Worm (Caenorhabditis elegans) whole organism, young adult: ENCODE measurements around the gene dpf-7.

Source experiments
- B0336.3 ChIP-seq: fragments of 200-800 bp; sonication (Bioruptor generic); IDR thresholded peaks from 2 replicates; pipeline ENCODE4 v1.3.6; 2022; ENCODE audit warnings: missing genetic modification characterization, missing compliant biosample characterization
- C06A6.2 ChIP-seq: fragments of 200-800 bp; sonication (Bioruptor generic); conservative IDR thresholded peaks from 2 replicates; pipeline ENCODE4 v1.3.6; 2022; ENCODE audit warnings: missing genetic modification characterization, missing compliant biosample characterization
- D2030.7 ChIP-seq: fragments of 200-800 bp; sonication (Bioruptor generic); IDR thresholded peaks from 2 replicates; pipeline ENCODE4 v1.3.6; 2022; ENCODE audit warnings: missing genetic modification reagents, missing genetic modification characterization, missing compliant biosample characterization
- F23B12.7 ChIP-seq: sonication (generic microtip); optimal IDR thresholded peaks from 2 replicates; lab custom pipeline; 2017; ENCODE audit warnings: missing genetic modification characterization, mild to moderate bottlenecking, missing compliant biosample characterization, antibody characterized with exemption, moderate library complexity; ENCODE audit not compliant: insufficient read depth
- Y53F4B.3 ChIP-seq: fragments of 200-800 bp; sonication (Bioruptor generic); IDR thresholded peaks from 2 replicates; pipeline ENCODE4 v1.3.6; 2022; ENCODE audit warnings: missing genetic modification reagents, missing genetic modification characterization, missing compliant biosample characterization
- Y79H2A.3 ChIP-seq: fragments of 200-800 bp; sonication (Bioruptor generic); conservative IDR thresholded peaks from 2 replicates; pipeline ENCODE4 v1.3.6; 2022; ENCODE audit warnings: missing genetic modification reagents, missing genetic modification characterization, missing compliant biosample characterization
- ama-1 ChIP-seq, 3 experiments: fragments of 150-350 bp in 1 of 3; sonication (generic microtip) in 2 of 3; optimal IDR thresholded peaks; 2 replicates each; lab custom pipeline; 2014 to 2018; ENCODE audit warnings: missing biosample characterization in 2 of 3, missing genetic modification characterization in 2 of 3, missing genetic modification reagents in 2 of 3
- aptf-2 ChIP-seq: fragments of 200-800 bp; sonication (Bioruptor generic); conservative IDR thresholded peaks from 2 replicates; pipeline ENCODE4 v1.3.6; 2022; ENCODE audit warnings: missing genetic modification reagents, missing genetic modification characterization, missing compliant biosample characterization
- athp-1 ChIP-seq: sonication (generic microtip); optimal IDR thresholded peaks from 2 replicates; lab custom pipeline; 2017; ENCODE audit warnings: mild to moderate bottlenecking, missing genetic modification characterization, missing compliant biosample characterization
- attf-3 ChIP-seq: fragments of 200-800 bp; sonication (Bioruptor generic); conservative IDR thresholded peaks from 2 replicates; pipeline ENCODE4 v1.3.6; 2022; ENCODE audit warnings: missing genetic modification reagents, missing genetic modification characterization, missing compliant biosample characterization
- attf-6 ChIP-seq: fragments of 200-800 bp; sonication (Bioruptor generic); IDR thresholded peaks from 2 replicates; pipeline ENCODE4 v1.3.6; 2022; ENCODE audit warnings: missing genetic modification reagents, missing genetic modification characterization, missing compliant biosample characterization
- bed-1 ChIP-seq: fragments of 200-800 bp; sonication (Bioruptor generic); IDR thresholded peaks from 2 replicates; pipeline ENCODE4 v1.3.6; 2022; ENCODE audit warnings: missing genetic modification reagents, missing genetic modification characterization, missing compliant biosample characterization
- ccch-3 ChIP-seq: fragments of 200-800 bp; sonication (Bioruptor generic); optimal IDR thresholded peaks from 2 replicates; lab custom pipeline; 2018; ENCODE audit warnings: mild to moderate bottlenecking, missing genetic modification characterization, missing compliant biosample characterization
- ceh-58 ChIP-seq: fragments of 200-800 bp; sonication (Bioruptor generic); IDR thresholded peaks from 2 replicates; pipeline ENCODE4 v1.3.6; 2022; ENCODE audit warnings: missing genetic modification characterization, missing compliant biosample characterization
- chd-7 ChIP-seq: sonication (generic microtip); optimal IDR thresholded peaks from 2 replicates; lab custom pipeline; 2016; ENCODE audit warnings: mild to moderate bottlenecking, missing genetic modification characterization, moderate library complexity, missing compliant biosample characterization
- hmg-20 ChIP-seq: fragments of 200-800 bp; sonication (Bioruptor generic); IDR thresholded peaks from 2 replicates; pipeline ENCODE4 v1.3.6; 2022; ENCODE audit warnings: missing genetic modification reagents, missing genetic modification characterization, missing compliant biosample characterization
- hsf-1 ChIP-seq: fragments of 200-800 bp; sonication (Bioruptor generic); IDR thresholded peaks from 2 replicates; pipeline ENCODE4 v1.3.6; 2022; ENCODE audit warnings: missing genetic modification reagents, missing genetic modification characterization, missing compliant biosample characterization
- lag-1 ChIP-seq: fragments of 200-800 bp; sonication (Bioruptor generic); IDR thresholded peaks from 2 replicates; pipeline ENCODE4 v1.3.6; 2022; ENCODE audit warnings: missing genetic modification reagents, missing genetic modification characterization, missing compliant biosample characterization
- lin-26 ChIP-seq: fragments of 200-800 bp; sonication (Bioruptor generic); IDR thresholded peaks from 2 replicates; pipeline ENCODE4 v1.3.6; 2022; ENCODE audit warnings: missing genetic modification reagents, missing genetic modification characterization, missing compliant biosample characterization
- madf-8 ChIP-seq: fragments of 200-800 bp; sonication (Bioruptor generic); conservative IDR thresholded peaks from 2 replicates; pipeline ENCODE4 v1.3.6; 2022; ENCODE audit warnings: missing genetic modification reagents, missing genetic modification characterization, missing compliant biosample characterization
- mxl-1 ChIP-seq: sonication (generic microtip); optimal IDR thresholded peaks from 2 replicates; lab custom pipeline; 2016; ENCODE audit warnings: missing genetic modification characterization, missing compliant biosample characterization
- nhr-120 ChIP-seq: fragments of 200-800 bp; sonication (Bioruptor generic); IDR thresholded peaks from 2 replicates; pipeline ENCODE4 v1.3.6; 2022; ENCODE audit warnings: missing genetic modification characterization, missing compliant biosample characterization
- nhr-179 ChIP-seq: sonication (generic microtip); optimal IDR thresholded peaks from 2 replicates; lab custom pipeline; 2016; ENCODE audit warnings: mild to moderate bottlenecking, missing genetic modification characterization, missing compliant biosample characterization
- pha-4 ChIP-seq: fragments of 150-350 bp; sonication (generic microtip); optimal IDR thresholded peaks from 2 replicates; lab custom pipeline; 2014; ENCODE audit warnings: missing biosample characterization, missing genetic modification reagents, missing genetic modification characterization
- repo-1 ChIP-seq: sonication (generic microtip); optimal IDR thresholded peaks from 2 replicates; lab custom pipeline; 2017; ENCODE audit warnings: mild to moderate bottlenecking, missing genetic modification characterization, missing compliant biosample characterization
- snpc-3.4 ChIP-seq: sonication (generic microtip); optimal IDR thresholded peaks from 2 replicates; lab custom pipeline; 2017; ENCODE audit warnings: missing genetic modification characterization, mild to moderate bottlenecking, missing compliant biosample characterization, antibody characterized with exemption, moderate library complexity, missing genotype, missing genetic modification reagents
- snpc-4 ChIP-seq, 5 experiments: fragments of 150-350 bp in 1 of 5; sonication (generic microtip) in 4 of 5; optimal IDR thresholded peaks; 2 replicates each; lab custom pipeline; 2014 to 2018; ENCODE audit warnings: missing genetic modification characterization in 5 of 5, missing biosample characterization in 3 of 5, antibody characterized with exemption in 2 of 5, mild to moderate bottlenecking in 2 of 5, missing compliant biosample characterization in 2 of 5, missing genotype in 2 of 5, moderate library complexity in 2 of 5, missing genetic modification reagents in 1 of 5
- somi-1 ChIP-seq: fragments of 200-800 bp; sonication (Bioruptor generic); optimal IDR thresholded peaks from 2 replicates; lab custom pipeline; 2018; ENCODE audit warnings: mild to moderate bottlenecking, missing genetic modification characterization, missing compliant biosample characterization
- tlf-1 ChIP-seq: fragments of 200-800 bp; sonication (Bioruptor generic); optimal IDR thresholded peaks from 2 replicates; lab custom pipeline; 2018; ENCODE audit warnings: mild to moderate bottlenecking, missing genetic modification characterization, missing compliant biosample characterization
- ztf-22 ChIP-seq: fragments of 200-800 bp; sonication (Bioruptor generic); optimal IDR thresholded peaks from 2 replicates; lab custom pipeline; 2018; ENCODE audit warnings: mild to moderate bottlenecking, missing genetic modification characterization, moderate library complexity, missing compliant biosample characterization
- ztf-6 ChIP-seq: fragments of 200-800 bp; sonication (Bioruptor generic); IDR thresholded peaks from 2 replicates; pipeline ENCODE4 v1.3.6; 2022; ENCODE audit warnings: missing genetic modification reagents, missing genetic modification characterization, missing compliant biosample characterization

The dpf-7 gene

DNA sequence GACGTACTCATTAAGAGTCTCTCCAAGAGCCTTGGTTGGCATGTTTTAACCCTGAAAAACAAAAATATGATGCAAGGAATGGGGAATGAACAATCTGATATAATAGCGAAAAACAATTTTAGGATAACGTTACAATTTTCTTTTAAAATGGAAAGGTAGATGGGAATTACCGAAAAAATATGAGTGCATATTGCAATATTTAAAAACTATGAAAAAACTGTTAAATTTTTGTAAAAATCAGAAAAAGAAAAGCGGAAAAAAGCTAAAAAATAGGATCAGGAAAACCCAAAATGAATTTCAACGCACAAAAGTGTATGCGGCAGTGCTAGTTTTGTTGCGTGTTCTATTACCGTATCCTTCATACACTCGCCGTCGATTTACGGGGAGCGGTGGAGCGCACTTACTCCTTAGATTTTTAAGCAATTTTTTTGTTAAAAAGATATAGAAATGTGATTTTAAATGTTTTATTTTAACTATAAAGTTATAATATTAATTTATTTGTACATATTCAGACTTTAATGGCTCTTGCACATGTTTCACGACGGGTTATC, 52.6 kb downstream of the dpf-7 start, which contains the start of the genes rpl-20 and Y17G9B.5 (continued):
- TF ChIP-seq ztf-22 (GFP tag; lab: Kevin White, UChicago) (peak; percentile 98), F23B12.7 (tag; lab: Kevin White, UChicago) (peak; percentile 99), Y53F4B.3 (GFP tag; lab: Robert Waterston, UW) (peak; percentile 91), lag-1 (peak; percentile 90; the same call in 1 of the 2 replicates), nhr-179 (tag; lab: Kevin White, UChicago) (no peak), repo-1 (tag; lab: Kevin White, UChicago) (peak; percentile 99), B0336.3 (GFP tag; lab: Robert Waterston, UW) (peak; percentile 100), athp-1 (peak; percentile 100), nhr-120 (GFP tag; lab: Robert Waterston, UW) (peak; percentile 96), C06A6.2 (peak; percentile 99), Y79H2A.3 (peak; percentile 97), D2030.7 (GFP tag; lab: Robert Waterston, UW) (peak; percentile 100), snpc-3.4 (tag; lab: Kevin White, UChicago) (peak; percentile 98), pha-4 (tag; lab: Kevin White, UChicago) (peak; percentile 100), aptf-2 (GFP tag; lab: Robert Waterston, UW) (no peak; the same call in 1 of the 2 replicates), hmg-20 (GFP tag; lab: Robert Waterston, UW) (peak; percentile 98), lin-26 (GFP tag; lab: Robert Waterston, UW) (peak; percentile 90), chd-7 (tag; lab: Kevin White, UChicago) (peak; percentile 99), snpc-4 (GFP tag; optimal IDR thresholded peaks at IDR 0.05; lab: Kevin White, UChicago) (peak; percentile 95), snpc-4 (tag; optimal IDR thresholded peaks at IDR 0.05; lab: Kevin White, UChicago) (peak; percentile 95 to 97 (median 96)), attf-6 (peak; percentile 94), tlf-1 (GFP tag; lab: Kevin White, UChicago) (peak; percentile 100), ceh-58 (0 out of 2 replicates have a peak, but pooled peaks have one; percentile 54), attf-3 (peak; percentile 87), ama-1 (optimal IDR thresholded peaks at IDR 0.05; lab: Kevin White, UChicago) (peak; percentile 50), ama-1 (GFP tag; optimal IDR thresholded peaks at IDR 0.05; lab: Kevin White, UChicago) (peak; percentile 71 to 88), somi-1 (GFP tag; lab: Kevin White, UChicago) (peak; percentile 100), bed-1 (0 out of 2 replicates have a peak, but pooled peaks have one; percentile 85), hsf-1 (GFP tag; lab: Robert Waterston, UW) (peak; percentile 97), mxl-1 (tag; lab: Kevin White, UChicago) (no peak), ztf-6 (GFP tag; lab: Robert Waterston, UW) (peak; percentile 98), madf-8 (peak; percentile 94), ccch-3 (GFP tag; lab: Kevin White, UChicago) (peak; percentile 68)
- TF ChIP-seq, all 124 proteins: peak for 116
